Worm (Caenorhabditis elegans) whole organism, young adult: Measurements from ENCODE around the gene ctsa-1.1.

Experiments
- B0336.3 ChIP-seq: fragments of 200-800 bp; sonication (Bioruptor generic); IDR thresholded peaks from 2 replicates; pipeline ENCODE4 v1.3.6; 2022; ENCODE audit warnings: missing genetic modification characterization, missing compliant biosample characterization
- D2030.7 ChIP-seq: fragments of 200-800 bp; sonication (Bioruptor generic); IDR thresholded peaks from 2 replicates; pipeline ENCODE4 v1.3.6; 2022; ENCODE audit warnings: missing genetic modification reagents, missing genetic modification characterization, missing compliant biosample characterization
- F33H1.4 ChIP-seq: fragments of 200-800 bp; sonication (Bioruptor generic); IDR thresholded peaks from 2 replicates; pipeline ENCODE4 v1.3.6; 2022; ENCODE audit warnings: missing genetic modification reagents, missing genetic modification characterization, missing compliant biosample characterization
- F37B4.10 ChIP-seq: fragments of 200-800 bp; sonication (Bioruptor generic); IDR thresholded peaks from 2 replicates; pipeline ENCODE4 v1.3.6; 2022; ENCODE audit warnings: missing genetic modification characterization, missing compliant biosample characterization
- F49E8.2 ChIP-seq: sonication (generic microtip); optimal IDR thresholded peaks from 3 replicates; lab custom pipeline; 2017; ENCODE audit warnings: missing genetic modification characterization, mild to moderate bottlenecking, missing compliant biosample characterization, antibody characterized with exemption, moderate library complexity; ENCODE audit not compliant: insufficient read depth
- F55B11.4 ChIP-seq: sonication (generic microtip); optimal IDR thresholded peaks from 2 replicates; lab custom pipeline; 2016; ENCODE audit warnings: missing compliant biosample characterization, missing genetic modification characterization, borderline replicate concordance; ENCODE audit not compliant: insufficient read depth
- F57C9.4 ChIP-seq: sonication (generic microtip); optimal IDR thresholded peaks from 2 replicates; lab custom pipeline; 2017; ENCODE audit warnings: mild to moderate bottlenecking, missing genetic modification characterization, missing compliant biosample characterization
- Y53F4B.3 ChIP-seq: fragments of 200-800 bp; sonication (Bioruptor generic); IDR thresholded peaks from 2 replicates; pipeline ENCODE4 v1.3.6; 2022; ENCODE audit warnings: missing genetic modification reagents, missing genetic modification characterization, missing compliant biosample characterization
- Y95B8A.8 ChIP-seq: fragments of 200-800 bp; sonication (Bioruptor generic); IDR thresholded peaks from 2 replicates; pipeline ENCODE4 v1.3.6; 2022; ENCODE audit warnings: missing genetic modification reagents, missing genetic modification characterization, missing compliant biosample characterization
- ZK185.1 ChIP-seq: sonication (generic microtip); optimal IDR thresholded peaks from 2 replicates; lab custom pipeline; 2016; ENCODE audit warnings: mild to moderate bottlenecking, missing genetic modification characterization, missing compliant biosample characterization; ENCODE audit not compliant: poor library complexity, severe bottlenecking
- akir-1 ChIP-seq: fragments of 200-800 bp; sonication (Bioruptor generic); optimal IDR thresholded peaks from 2 replicates; lab custom pipeline; 2018; ENCODE audit warnings: mild to moderate bottlenecking, missing genetic modification characterization, moderate library complexity, missing compliant biosample characterization
- aptf-2 ChIP-seq: fragments of 200-800 bp; sonication (Bioruptor generic); conservative IDR thresholded peaks from 2 replicates; pipeline ENCODE4 v1.3.6; 2022; ENCODE audit warnings: missing genetic modification reagents, missing genetic modification characterization, missing compliant biosample characterization
- aptf-3 ChIP-seq: fragments of 200-800 bp; sonication (Bioruptor generic); IDR thresholded peaks from 2 replicates; pipeline ENCODE4 v1.3.6; 2022; ENCODE audit warnings: missing genetic modification characterization, missing compliant biosample characterization
- athp-1 ChIP-seq: sonication (generic microtip); optimal IDR thresholded peaks from 2 replicates; lab custom pipeline; 2017; ENCODE audit warnings: mild to moderate bottlenecking, missing genetic modification characterization, missing compliant biosample characterization
- attf-5 ChIP-seq: fragments of 200-800 bp; sonication (Bioruptor generic); optimal IDR thresholded peaks from 2 replicates; lab custom pipeline; 2018; ENCODE audit warnings: mild to moderate bottlenecking, missing genetic modification characterization, missing compliant biosample characterization
- cebp-1 ChIP-seq, 2 experiments: fragments of 200-800 bp in 1 of 2; sonication (Bioruptor generic) in 1 of 2; sonication (generic microtip) in 1 of 2; IDR thresholded peaks in 1 of 2; optimal IDR thresholded peaks in 1 of 2; 2 replicates each; pipeline versions ENCODE4 v1.3.6 to Lab custom; 2017 to 2022; ENCODE audit warnings: missing compliant biosample characterization in 2 of 2, missing genetic modification characterization in 2 of 2, mild to moderate bottlenecking in 1 of 2, missing genetic modification reagents in 1 of 2, moderate library complexity in 1 of 2
- ceh-27 ChIP-seq: fragments of 200-800 bp; sonication (Bioruptor generic); optimal IDR thresholded peaks from 2 replicates; lab custom pipeline; 2018; ENCODE audit warnings: mild to moderate bottlenecking, missing genetic modification characterization, moderate library complexity, missing compliant biosample characterization
- ceh-58 ChIP-seq: fragments of 200-800 bp; sonication (Bioruptor generic); IDR thresholded peaks from 2 replicates; pipeline ENCODE4 v1.3.6; 2022; ENCODE audit warnings: missing genetic modification characterization, missing compliant biosample characterization
- ceh-79 ChIP-seq: sonication (generic microtip); optimal IDR thresholded peaks from 2 replicates; lab custom pipeline; 2017; ENCODE audit warnings: mild to moderate bottlenecking, missing genetic modification characterization, missing compliant biosample characterization
- chd-7 ChIP-seq: sonication (generic microtip); optimal IDR thresholded peaks from 2 replicates; lab custom pipeline; 2016; ENCODE audit warnings: mild to moderate bottlenecking, missing genetic modification characterization, moderate library complexity, missing compliant biosample characterization
- dox-1 ChIP-seq: fragments of 200-800 bp; sonication (Bioruptor generic); IDR thresholded peaks from 2 replicates; pipeline ENCODE4 v1.3.6; 2022; ENCODE audit warnings: missing genetic modification reagents, missing genetic modification characterization, missing compliant biosample characterization
- dpff-1 ChIP-seq: sonication (generic microtip); optimal IDR thresholded peaks from 2 replicates; lab custom pipeline; 2017; ENCODE audit warnings: mild to moderate bottlenecking, missing genetic modification characterization, missing compliant biosample characterization
- egl-44 ChIP-seq: fragments of 200-800 bp; sonication (Bioruptor generic); IDR thresholded peaks from 2 replicates; pipeline ENCODE4 v1.3.6; 2022; ENCODE audit warnings: missing genetic modification reagents, missing genetic modification characterization, missing compliant biosample characterization
- egrh-3 ChIP-seq: fragments of 200-800 bp; sonication (Bioruptor generic); IDR thresholded peaks from 2 replicates; pipeline ENCODE4 v1.3.6; 2022; ENCODE audit warnings: missing genetic modification reagents, missing genetic modification characterization, missing compliant biosample characterization
- ets-4 ChIP-seq: fragments of 200-800 bp; sonication (Bioruptor generic); optimal IDR thresholded peaks from 2 replicates; lab custom pipeline; 2018; ENCODE audit warnings: mild to moderate bottlenecking, missing genetic modification characterization, missing compliant biosample characterization
- hmg-20 ChIP-seq: fragments of 200-800 bp; sonication (Bioruptor generic); IDR thresholded peaks from 2 replicates; pipeline ENCODE4 v1.3.6; 2022; ENCODE audit warnings: missing genetic modification reagents, missing genetic modification characterization, missing compliant biosample characterization
- hsf-1 ChIP-seq: fragments of 200-800 bp; sonication (Bioruptor generic); IDR thresholded peaks from 2 replicates; pipeline ENCODE4 v1.3.6; 2022; ENCODE audit warnings: missing genetic modification reagents, missing genetic modification characterization, missing compliant biosample characterization
- lag-1 ChIP-seq: fragments of 200-800 bp; sonication (Bioruptor generic); IDR thresholded peaks from 2 replicates; pipeline ENCODE4 v1.3.6; 2022; ENCODE audit warnings: missing genetic modification reagents, missing genetic modification characterization, missing compliant biosample characterization
- let-526 ChIP-seq: fragments of 200-800 bp; sonication (Bioruptor generic); IDR thresholded peaks from 2 replicates; pipeline ENCODE4 v1.3.6; 2022; ENCODE audit warnings: missing genetic modification reagents, missing genetic modification characterization, missing compliant biosample characterization
- let-607 ChIP-seq, 2 experiments: fragments of 200-800 bp in 1 of 2; sonication (Bioruptor generic) in 1 of 2; sonication (generic microtip) in 1 of 2; optimal IDR thresholded peaks; 2 replicates each; lab custom pipeline; 2016 to 2018; ENCODE audit warnings: mild to moderate bottlenecking in 2 of 2, missing compliant biosample characterization in 2 of 2, missing genetic modification characterization in 2 of 2, moderate library complexity in 2 of 2, missing genotype in 1 of 2
- lin-40 ChIP-seq: sonication (generic microtip); optimal IDR thresholded peaks from 2 replicates; lab custom pipeline; 2016; ENCODE audit warnings: missing genetic modification characterization, mild to moderate bottlenecking, missing compliant biosample characterization, missing genotype, missing genetic modification reagents
- lsl-1 ChIP-seq: fragments of 200-800 bp; sonication (Bioruptor generic); optimal IDR thresholded peaks from 2 replicates; lab custom pipeline; 2018; ENCODE audit warnings: mild to moderate bottlenecking, missing genetic modification characterization, moderate library complexity, missing compliant biosample characterization
- madf-6 ChIP-seq: fragments of 200-800 bp; sonication (Bioruptor generic); IDR thresholded peaks from 2 replicates; pipeline ENCODE4 v1.3.6; 2022; ENCODE audit warnings: missing genetic modification reagents, missing genetic modification characterization, missing compliant biosample characterization
- mel-28 ChIP-seq: sonication (generic microtip); optimal IDR thresholded peaks from 2 replicates; lab custom pipeline; 2016; ENCODE audit warnings: borderline replicate concordance, mild to moderate bottlenecking, missing genetic modification characterization, missing compliant biosample characterization
- nhr-120 ChIP-seq: fragments of 200-800 bp; sonication (Bioruptor generic); IDR thresholded peaks from 2 replicates; pipeline ENCODE4 v1.3.6; 2022; ENCODE audit warnings: missing genetic modification characterization, missing compliant biosample characterization
- nhr-80 ChIP-seq: sonication (generic microtip); optimal IDR thresholded peaks from 2 replicates; lab custom pipeline; 2016; ENCODE audit warnings: missing genetic modification characterization, missing compliant biosample characterization
- nhr-90 ChIP-seq: sonication (generic microtip); optimal IDR thresholded peaks from 2 replicates; lab custom pipeline; 2016; ENCODE audit warnings: missing genotype, mild to moderate bottlenecking, missing genetic modification characterization, missing compliant biosample characterization
- pha-4 ChIP-seq: fragments of 150-350 bp; sonication (generic microtip); optimal IDR thresholded peaks from 2 replicates; lab custom pipeline; 2014; ENCODE audit warnings: missing biosample characterization, missing genetic modification reagents, missing genetic modification characterization
- rec-8 ChIP-seq, 2 experiments: sonication (generic microtip); optimal IDR thresholded peaks; 2 replicates each; lab custom pipeline; 2016; ENCODE audit warnings: mild to moderate bottlenecking in 2 of 2, missing genetic modification characterization in 2 of 2, missing genetic modification reagents in 2 of 2, missing genotype in 2 of 2, missing biosample characterization in 1 of 2, missing compliant biosample characterization in 1 of 2, moderate library complexity in 1 of 2
- snpc-3.4 ChIP-seq: sonication (generic microtip); optimal IDR thresholded peaks from 2 replicates; lab custom pipeline; 2017; ENCODE audit warnings: missing genetic modification characterization, mild to moderate bottlenecking, missing compliant biosample characterization, antibody characterized with exemption, moderate library complexity, missing genotype, missing genetic modification reagents
- somi-1 ChIP-seq: fragments of 200-800 bp; sonication (Bioruptor generic); optimal IDR thresholded peaks from 2 replicates; lab custom pipeline; 2018; ENCODE audit warnings: mild to moderate bottlenecking, missing genetic modification characterization, missing compliant biosample characterization
- sptf-2 ChIP-seq: fragments of 200-800 bp; sonication (Bioruptor generic); optimal IDR thresholded peaks from 2 replicates; lab custom pipeline; 2018; ENCODE audit warnings: mild to moderate bottlenecking, missing genetic modification characterization, missing compliant biosample characterization
- zfh-2 ChIP-seq: fragments of 200-800 bp; sonication (Bioruptor generic); conservative IDR thresholded peaks from 2 replicates; pipeline ENCODE4 v1.3.6; 2022; ENCODE audit warnings: missing genetic modification reagents, missing genetic modification characterization, missing compliant biosample characterization
- ztf-26 ChIP-seq: sonication (generic microtip); optimal IDR thresholded peaks from 2 replicates; lab custom pipeline; 2017; ENCODE audit warnings: missing genetic modification characterization, missing compliant biosample characterization

Gene ctsa-1.1

DNA sequence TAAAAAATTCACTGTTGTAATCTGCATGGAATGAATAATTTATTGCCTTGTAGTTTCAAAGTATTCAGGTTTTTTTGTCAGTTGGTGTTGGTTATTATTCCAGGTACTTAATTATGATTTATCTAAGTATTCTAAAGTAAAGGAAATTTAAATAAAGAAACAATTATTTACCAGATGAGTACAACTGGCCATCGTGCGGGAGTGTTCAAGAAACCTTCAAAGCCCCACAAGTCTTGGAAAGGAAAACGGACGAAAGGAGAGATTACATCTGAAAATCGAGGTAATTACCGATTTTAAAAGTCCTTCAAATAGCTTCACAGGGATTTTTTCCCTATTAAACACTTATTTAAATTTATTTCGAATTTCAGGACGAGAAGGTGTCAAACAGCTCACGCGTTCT, 27.3 kb upstream of the ctsa-1.1 start, which contains the start of gene tag-151 (continued):
- TF ChIP-seq ZK185.1 (tag; lab: Kevin White, UChicago) (no peak), lin-40 (peak; percentile 9), F37B4.10 (GFP tag; lab: Robert Waterston, UW) (no peak), F49E8.2 (tag; lab: Kevin White, UChicago) (peak; percentile 24), hsf-1 (GFP tag; lab: Robert Waterston, UW) (no peak; the same call in 1 of the 2 replicates), zfh-2 (no peak), lsl-1 (GFP tag; lab: Kevin White, UChicago) (no peak), pha-4 (tag; lab: Kevin White, UChicago) (no peak), ztf-26 (no peak), aptf-2 (GFP tag; lab: Robert Waterston, UW) (no peak), snpc-3.4 (tag; lab: Kevin White, UChicago) (peak; percentile 66), athp-1 (tag; lab: Kevin White, UChicago) (peak; percentile 37), ceh-27 (GFP tag; lab: Kevin White, UChicago) (no peak), dpff-1 (no peak), F33H1.4 (GFP tag; lab: Robert Waterston, UW) (no peak), ceh-58 (GFP tag; lab: Robert Waterston, UW) (no peak), sptf-2 (GFP tag; lab: Kevin White, UChicago) (no peak), F57C9.4 (tag; lab: Kevin White, UChicago) (no peak), ceh-79 (no peak), rec-8 (tag; optimal IDR thresholded peaks at IDR 0.05; lab: Kevin White, UChicago) (no peak), nhr-120 (GFP tag; lab: Robert Waterston, UW) (no peak), lag-1 (GFP tag; lab: Robert Waterston, UW) (no peak), somi-1 (GFP tag; lab: Kevin White, UChicago) (no peak), chd-7 (tag; lab: Kevin White, UChicago) (peak; percentile 49), aptf-3 (GFP tag; lab: Robert Waterston, UW) (no peak), Y53F4B.3 (GFP tag; lab: Robert Waterston, UW) (no peak), B0336.3 (GFP tag; lab: Robert Waterston, UW) (peak; percentile 66; the same call in 1 of the 2 replicates)

DNA sequence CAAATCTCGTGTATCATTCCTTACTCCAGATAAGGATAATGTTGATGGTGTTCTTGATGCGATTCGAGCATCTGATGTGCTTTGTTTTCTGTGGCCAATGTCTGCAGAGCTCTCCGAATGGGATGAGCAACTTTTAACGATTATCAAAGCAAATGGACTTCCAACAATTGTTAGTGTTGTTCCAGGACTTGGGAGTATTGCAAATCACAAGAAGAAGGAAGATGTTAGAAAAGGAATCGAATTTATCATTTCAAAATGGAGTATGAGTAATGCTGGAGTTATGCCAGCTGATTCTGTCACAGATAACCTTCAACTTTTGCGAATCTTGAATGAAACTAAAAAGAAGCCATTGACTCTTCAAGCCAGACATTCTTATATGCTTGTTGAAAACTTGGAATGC, 26.6 kb upstream of the ctsa-1.1 start:
- TF ChIP-seq dox-1 (GFP tag; lab: Robert Waterston, UW) (no peak), egrh-3 (GFP tag; lab: Robert Waterston, UW) (no peak), nhr-90 (tag; lab: Kevin White, UChicago) (no peak), pha-4 (tag; lab: Kevin White, UChicago) (no peak), hmg-20 (GFP tag; lab: Robert Waterston, UW) (no peak), mel-28 (tag; lab: Kevin White, UChicago) (no peak), ceh-27 (GFP tag; lab: Kevin White, UChicago) (no peak), ceh-58 (GFP tag; lab: Robert Waterston, UW) (no peak), egl-44 (no peak), madf-6 (GFP tag; lab: Robert Waterston, UW) (no peak)

DNA sequence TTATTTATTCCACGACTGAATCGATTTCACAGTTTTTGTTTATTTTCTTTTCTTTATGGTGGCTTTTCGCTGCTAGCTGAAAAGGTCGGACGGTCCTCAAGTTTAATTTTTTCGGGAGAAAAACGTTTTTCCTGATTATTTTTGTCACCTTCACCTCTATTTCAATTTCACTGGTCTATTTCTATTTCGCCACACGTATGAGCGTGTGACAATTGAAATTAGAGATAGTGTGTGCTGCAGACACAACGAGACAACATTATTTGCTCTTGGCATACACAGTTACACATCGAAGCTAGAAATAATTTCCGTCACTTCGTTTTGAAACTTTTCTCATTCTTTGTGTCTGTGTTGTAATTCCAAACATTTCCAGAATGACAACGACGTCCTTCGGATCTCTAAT, 21.8 kb upstream of the ctsa-1.1 start, which contains the start of gene F41C3.8:
Gene F41C3.8, plus strand, starts transcription at position 371 of the 400 bp plus-strand sequence.
- TF ChIP-seq ets-4 (GFP tag; lab: Kevin White, UChicago), result no peak
- peak in 1 of 2 experiments; percentile 87 for TF ChIP-seq let-607 (tag; optimal IDR thresholded peaks at IDR 0.05; lab: Kevin White, UChicago)
- 0 out of 2 replicates have a peak, but pooled peaks have one; percentile 24 for TF ChIP-seq dox-1 (GFP tag; lab: Robert Waterston, UW)
- no peak for TF ChIP-seq akir-1 (GFP tag; lab: Kevin White, UChicago)
- no peak for TF ChIP-seq let-526
- TF ChIP-seq pha-4 (tag; lab: Kevin White, UChicago), result no peak
- peak; percentile 89 for TF ChIP-seq nhr-80 (tag; lab: Kevin White, UChicago)
- peak; percentile 50 for TF ChIP-seq attf-5 (GFP tag; lab: Kevin White, UChicago)
- TF ChIP-seq F55B11.4 (tag; lab: Kevin White, UChicago), result no peak
- TF ChIP-seq egl-44, result no peak
- no peak for TF ChIP-seq Y95B8A.8 (GFP tag; lab: Robert Waterston, UW)
- no peak for TF ChIP-seq D2030.7 (GFP tag; lab: Robert Waterston, UW)
- no peak for TF ChIP-seq dpff-1
- TF ChIP-seq cebp-1 (GFP tag; IDR thresholded peaks at IDR 0.05; lab: Robert Waterston, UW), result 0 out of 2 replicates have a peak, but pooled peaks have one; percentile 29
- TF ChIP-seq cebp-1 (tag; optimal IDR thresholded peaks at IDR 0.05; lab: Kevin White, UChicago), result peak; percentile 70
- no peak for TF ChIP-seq F33H1.4 (GFP tag; lab: Robert Waterston, UW)
